Fruit fly (Drosophila melanogaster) whole organism, prepupa: Measurements from ENCODE around the gene Mpi.

Experiments used
- Blimp-1 ChIP-seq: fragments of 200-800 bp; sonication (Bioruptor generic); optimal IDR thresholded peaks from 3 replicates; lab custom pipeline; 2017; ENCODE audit warnings: missing biosample characterization, missing genetic modification characterization, mild to moderate bottlenecking, moderate library complexity, missing genetic modification reagents
- CG10631 ChIP-seq: fragments of 200-800 bp; sonication (Bioruptor generic); optimal IDR thresholded peaks from 2 replicates; lab custom pipeline; 2016; ENCODE audit warnings: missing biosample characterization, missing genetic modification characterization
- CG10669 ChIP-seq: fragments of 200-800 bp; sonication (Bioruptor generic); optimal IDR thresholded peaks from 3 replicates; lab custom pipeline; 2018; ENCODE audit warnings: missing biosample characterization, mild to moderate bottlenecking, missing genetic modification characterization, moderate library complexity
- CG11294 ChIP-seq: fragments of 200-800 bp; sonication (Bioruptor generic); IDR thresholded peaks from 2 replicates; pipeline ENCODE4 v1.3.6; 2022; ENCODE audit warnings: missing biosample characterization, missing genetic modification characterization
- CG15336 ChIP-seq: fragments of 200-800 bp; sonication (Bioruptor generic); IDR thresholded peaks from 2 replicates; pipeline ENCODE4 v1.3.6; 2022; ENCODE audit warnings: missing biosample characterization, missing genetic modification characterization
- CG1621 ChIP-seq: fragments of 200-800 bp; sonication (Bioruptor generic); optimal IDR thresholded peaks from 3 replicates; lab custom pipeline; 2018; ENCODE audit warnings: missing biosample characterization, mild to moderate bottlenecking, missing genetic modification characterization
- CG16779 ChIP-seq: fragments of 200-800 bp; sonication (Bioruptor generic); optimal IDR thresholded peaks from 3 replicates; lab custom pipeline; 2017; ENCODE audit warnings: missing biosample characterization, mild to moderate bottlenecking, missing genetic modification characterization
- CG3032 ChIP-seq: fragments of 200-800 bp; optimal IDR thresholded peaks from 2 replicates; lab custom pipeline; 2019; ENCODE audit warnings: missing biosample characterization, mild to moderate bottlenecking, missing genetic modification characterization, moderate library complexity
- CG31627 ChIP-seq: fragments of 200-800 bp; sonication (Bioruptor generic); optimal IDR thresholded peaks from 3 replicates; lab custom pipeline; 2016; ENCODE audit warnings: missing biosample characterization, missing genetic modification characterization
- CG32006 ChIP-seq: fragments of 200-800 bp; sonication (Bioruptor generic); optimal IDR thresholded peaks from 3 replicates; lab custom pipeline; 2017; ENCODE audit warnings: missing biosample characterization, mild to moderate bottlenecking, missing genetic modification characterization
- CG34406 ChIP-seq: fragments of 200-800 bp; sonication (Bioruptor generic); optimal IDR thresholded peaks from 3 replicates; lab custom pipeline; 2016; ENCODE audit warnings: missing biosample characterization, missing genetic modification characterization
- CG3919 ChIP-seq: fragments of 200-800 bp; sonication (Bioruptor generic); optimal IDR thresholded peaks from 3 replicates; lab custom pipeline; 2016; ENCODE audit warnings: missing biosample characterization, missing genetic modification characterization
- CG4318 ChIP-seq: fragments of 200-800 bp; sonication (Bioruptor generic); optimal IDR thresholded peaks from 3 replicates; lab custom pipeline; 2017; ENCODE audit warnings: missing biosample characterization, mild to moderate bottlenecking, missing genetic modification characterization
- CG6163 ChIP-seq: fragments of 200-800 bp; sonication (Bioruptor generic); IDR thresholded peaks from 3 replicates; pipeline ENCODE4 v1.3.6; 2022; ENCODE audit warnings: missing biosample characterization, missing genetic modification characterization
- CG6808 ChIP-seq: fragments of 200-800 bp; sonication (Bioruptor generic); optimal IDR thresholded peaks from 3 replicates; lab custom pipeline; 2017; ENCODE audit warnings: missing biosample characterization, missing genetic modification characterization, mild to moderate bottlenecking, moderate library complexity, missing genetic modification reagents
- CG6854 ChIP-seq: fragments of 200-800 bp; sonication (Bioruptor generic); optimal IDR thresholded peaks from 2 replicates; lab custom pipeline; 2017; ENCODE audit warnings: missing biosample characterization, mild to moderate bottlenecking, missing genetic modification characterization
- CG7368 ChIP-seq: fragments of 200-800 bp; sonication (Bioruptor generic); optimal IDR thresholded peaks from 3 replicates; lab custom pipeline; 2016; ENCODE audit warnings: missing biosample characterization, missing genetic modification characterization
- CG8119 ChIP-seq: fragments of 200-800 bp; sonication (Bioruptor generic); IDR thresholded peaks from 3 replicates; pipeline ENCODE4 v1.3.6; 2022; ENCODE audit warnings: missing biosample characterization, missing genetic modification characterization
- CG8319 ChIP-seq: fragments of 200-800 bp; sonication (Bioruptor generic); optimal IDR thresholded peaks from 3 replicates; lab custom pipeline; 2016; ENCODE audit warnings: missing biosample characterization, missing genetic modification characterization
- CG8632 ChIP-seq: fragments of 200-800 bp; sonication (Bioruptor generic); optimal IDR thresholded peaks from 3 replicates; lab custom pipeline; 2016; ENCODE audit warnings: missing biosample characterization, missing genetic modification characterization
- Eip78C ChIP-seq: fragments of 200-800 bp; sonication (Bioruptor generic); peaks from one replicate; lab custom pipeline; 2016; ENCODE audit warnings: missing biosample characterization, missing genetic modification characterization
- Eip93F ChIP-seq: fragments of 200-800 bp; sonication (Bioruptor generic); optimal IDR thresholded peaks from 2 replicates; lab custom pipeline; 2016; ENCODE audit warnings: missing biosample characterization, mild to moderate bottlenecking, missing genetic modification characterization
- Ets96B ChIP-seq: fragments of 200-800 bp; optimal IDR thresholded peaks from 2 replicates; lab custom pipeline; 2019; ENCODE audit warnings: missing biosample characterization, mild to moderate bottlenecking, missing genetic modification characterization, moderate library complexity
- Gug ChIP-seq: fragments of 200-800 bp; sonication (Bioruptor generic); IDR thresholded peaks from 2 replicates; pipeline ENCODE4 v1.3.6; 2022; ENCODE audit warnings: missing biosample characterization, missing genetic modification characterization
- Hr4 ChIP-seq: fragments of 200-800 bp; sonication (Bioruptor generic); optimal IDR thresholded peaks from 3 replicates; lab custom pipeline; 2016; ENCODE audit warnings: missing biosample characterization, missing genetic modification characterization
- Lpt ChIP-seq: fragments of 200-800 bp; sonication (Bioruptor generic); optimal IDR thresholded peaks from 3 replicates; lab custom pipeline; 2016; ENCODE audit warnings: missing biosample characterization, missing genetic modification characterization
- OdsH ChIP-seq: fragments of 200-800 bp; sonication (Bioruptor generic); optimal IDR thresholded peaks from 3 replicates; lab custom pipeline; 2016; ENCODE audit warnings: missing biosample characterization, missing genetic modification characterization
- Sox15 ChIP-seq: fragments of 200-800 bp; sonication (Bioruptor generic); optimal IDR thresholded peaks from 3 replicates; lab custom pipeline; 2016; ENCODE audit warnings: missing biosample characterization, missing genetic modification characterization
- cyc ChIP-seq: fragments of 200-800 bp; sonication (Bioruptor generic); optimal IDR thresholded peaks from 3 replicates; lab custom pipeline; 2016; ENCODE audit warnings: missing biosample characterization, missing genetic modification characterization
- dsx ChIP-seq: fragments of 200-800 bp; optimal IDR thresholded peaks from 3 replicates; lab custom pipeline; 2019; ENCODE audit warnings: missing biosample characterization, mild to moderate bottlenecking, missing genetic modification characterization, moderate library complexity; ENCODE audit not compliant: poor library complexity, severe bottlenecking
- eg ChIP-seq: fragments of 200-800 bp; sonication (Bioruptor generic); IDR thresholded peaks from 3 replicates; pipeline ENCODE4 v1.3.6; 2022; ENCODE audit warnings: missing biosample characterization, missing genetic modification characterization
- esn ChIP-seq: fragments of 200-800 bp; sonication (Bioruptor generic); optimal IDR thresholded peaks from 2 replicates; lab custom pipeline; 2016; ENCODE audit warnings: missing biosample characterization, mild to moderate bottlenecking, missing genetic modification characterization, moderate library complexity
- fd85E ChIP-seq: fragments of 200-800 bp; sonication (Bioruptor generic); optimal IDR thresholded peaks from 3 replicates; lab custom pipeline; 2016; ENCODE audit warnings: missing biosample characterization, missing genetic modification characterization
- fkh ChIP-seq: fragments of 200-800 bp; sonication (Bioruptor generic); optimal IDR thresholded peaks from 3 replicates; lab custom pipeline; 2017; ENCODE audit warnings: missing biosample characterization, mild to moderate bottlenecking, missing genetic modification characterization, moderate library complexity
- net ChIP-seq: fragments of 200-800 bp; sonication (Bioruptor generic); optimal IDR thresholded peaks from 3 replicates; lab custom pipeline; 2016; ENCODE audit warnings: missing biosample characterization, missing genetic modification characterization
- pdm3 ChIP-seq: fragments of 200-800 bp; sonication (Bioruptor generic); optimal IDR thresholded peaks from 3 replicates; lab custom pipeline; 2016; ENCODE audit warnings: missing biosample characterization, missing genetic modification characterization
- salr ChIP-seq, 2 experiments: fragments of 200-800 bp; sonication (Bioruptor generic); optimal IDR thresholded peaks; 3 replicates each; lab custom pipeline; 2016 to 2018; ENCODE audit warnings: missing biosample characterization in 2 of 2, missing genetic modification characterization in 2 of 2, mild to moderate bottlenecking in 1 of 2
- ss ChIP-seq, 2 experiments: fragments of 200-800 bp; sonication (Bioruptor generic); optimal IDR thresholded peaks; 2 replicates in 1 of 2; 3 replicates in 1 of 2; lab custom pipeline; 2017 to 2018; ENCODE audit warnings: mild to moderate bottlenecking in 2 of 2, missing biosample characterization in 2 of 2, missing genetic modification characterization in 2 of 2, moderate library complexity in 1 of 2
- svp ChIP-seq: fragments of 200-800 bp; sonication (Bioruptor generic); peaks from one replicate; lab custom pipeline; 2016; ENCODE audit warnings: missing biosample characterization, missing genetic modification characterization
- topi ChIP-seq: fragments of 200-800 bp; sonication (Bioruptor generic); optimal IDR thresholded peaks from 3 replicates; lab custom pipeline; 2016; ENCODE audit warnings: missing biosample characterization, missing genetic modification characterization

Gene Mpi

DNA sequence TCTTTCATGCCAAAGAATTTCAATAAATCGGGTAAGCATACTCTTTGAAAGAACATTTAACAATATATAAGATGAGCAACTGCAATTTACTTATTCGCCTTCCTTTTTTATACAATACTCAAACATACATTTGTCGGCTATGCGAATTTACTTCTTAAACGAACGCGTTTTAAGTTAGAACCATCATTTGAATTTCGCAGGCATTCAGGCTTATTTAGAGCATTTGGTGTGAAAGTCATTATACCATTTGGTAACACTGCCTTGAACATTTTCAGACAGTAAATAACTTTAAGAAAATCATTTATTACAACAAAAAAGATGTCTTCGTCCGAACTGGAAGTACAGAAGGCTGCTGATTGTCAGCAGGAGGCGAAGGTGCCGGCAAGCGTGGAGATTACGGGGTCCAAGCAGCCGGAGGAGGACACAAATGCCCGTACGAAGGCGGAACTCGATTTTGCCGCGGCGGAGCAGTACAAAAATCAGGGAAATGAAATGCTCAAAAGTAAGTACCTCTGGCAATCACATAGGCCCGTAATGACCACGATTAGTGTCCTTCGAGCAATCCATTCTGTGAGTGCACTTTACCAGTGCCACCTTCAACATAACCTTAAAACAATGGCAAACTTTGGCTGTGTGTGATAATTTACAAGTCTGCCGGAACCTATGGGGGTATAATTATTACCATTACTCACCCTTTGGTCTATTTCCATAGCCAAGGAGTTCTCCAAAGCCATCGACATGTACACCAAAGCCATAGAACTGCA lies 11.3 kb upstream of the Mpi start:
- TF ChIP-seq eg (GFP tag; lab: Robert Waterston, UW) (no peak), ss (GFP tag; optimal IDR thresholded peaks at IDR 0.05; lab: Kevin White, UChicago) (no peak), salr (GFP tag; optimal IDR thresholded peaks at IDR 0.05; lab: Kevin White, UChicago) (no peak), fkh (GFP tag; lab: Kevin White, UChicago) (no peak), CG34406 (no peak), CG11294 (GFP tag; lab: Robert Waterston, UW) (no peak), Hr4 (GFP tag; lab: Kevin White, UChicago) (no peak), Eip78C (no peak), CG7368 (no peak), CG1621 (tag; lab: Kevin White, UChicago) (no peak), CG15336 (GFP tag; lab: Robert Waterston, UW) (no peak), Eip93F (GFP tag; lab: Kevin White, UChicago) (no peak), Gug (GFP tag; lab: Robert Waterston, UW) (no peak), fd85E (no peak), CG8319 (GFP tag; lab: Kevin White, UChicago) (no peak), CG8632 (GFP tag; lab: Kevin White, UChicago) (no peak), CG3032 (no peak), pdm3 (GFP tag; lab: Kevin White, UChicago) (no peak), CG32006 (GFP tag; lab: Kevin White, UChicago) (no peak), topi (no peak)
- TF ChIP-seq, all 60 proteins: peak for 0

DNA sequence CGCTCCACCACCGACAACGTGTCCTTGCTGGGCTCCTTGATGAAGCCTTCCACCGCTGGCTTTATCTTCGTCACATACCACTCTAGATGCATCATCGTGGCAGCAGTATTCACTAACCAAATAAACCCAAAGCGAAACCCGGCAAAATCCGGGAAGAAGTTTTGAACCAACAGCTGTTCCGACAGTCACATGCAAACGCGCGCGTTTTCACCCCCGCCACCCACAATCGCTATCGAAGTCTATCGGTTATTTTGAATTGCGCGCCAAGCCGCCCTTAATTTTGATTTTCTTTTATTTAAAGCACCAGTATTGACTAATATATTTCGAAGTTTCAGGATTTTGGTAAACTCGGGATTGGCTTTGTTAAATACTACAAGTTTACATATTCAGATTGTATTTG lies 4.9 kb upstream of the Mpi start, which contains the start of gene Tti1:
Gene Tti1 (minus strand): TSS at position 200 of the 400 bp plus-strand sequence.
- TF ChIP-seq CG3032 = no peak
- no peak for TF ChIP-seq cyc (GFP tag; lab: Kevin White, UChicago)
- no peak for TF ChIP-seq CG10669
- no peak for TF ChIP-seq Eip78C
- no peak for TF ChIP-seq dsx (GFP tag; lab: Kevin White, UChicago)
- no peak for TF ChIP-seq CG16779 (tag; lab: Kevin White, UChicago)
- TF ChIP-seq CG3919 (GFP tag; lab: Kevin White, UChicago) = no peak
- TF ChIP-seq OdsH (GFP tag; lab: Kevin White, UChicago) = no peak
- no peak for TF ChIP-seq Sox15 (GFP tag; lab: Kevin White, UChicago)
- TF ChIP-seq, all 60 proteins: peak for 0

DNA sequence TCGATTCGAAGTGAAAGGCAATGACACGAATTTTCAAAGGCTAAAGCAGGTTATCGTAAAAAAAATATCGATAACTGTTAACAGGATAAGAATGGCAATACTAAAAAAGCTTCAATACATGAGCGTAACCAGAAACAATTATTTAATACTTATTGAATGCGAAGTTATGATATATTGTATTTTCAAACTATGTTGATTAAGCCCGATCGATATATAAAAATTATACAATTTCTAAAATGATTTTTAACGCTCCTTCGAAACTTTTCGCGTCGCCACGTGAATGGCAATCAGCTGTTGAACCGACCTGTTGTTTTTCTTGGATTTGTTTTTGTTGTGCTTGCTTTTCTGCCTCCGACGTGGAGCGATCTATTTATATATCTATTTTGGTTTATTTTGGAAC lies 3.2 kb upstream of the Mpi start, which contains the start of the genes Alg12 and Rpt3R:
Gene Alg12 (plus strand): TSS at position 305 of the 400 bp plus-strand sequence.
Gene Rpt3R (minus strand): TSS at position 324 of the 400 bp plus-strand sequence.
- TF ChIP-seq Blimp-1 (GFP tag; lab: Kevin White, UChicago) = no peak
- no peak for TF ChIP-seq CG1621 (tag; lab: Kevin White, UChicago)
- TF ChIP-seq Ets96B (tag; lab: Kevin White, UChicago) = no peak
- TF ChIP-seq CG34406 = no peak
- no peak for TF ChIP-seq net
- TF ChIP-seq CG31627 (GFP tag; lab: Kevin White, UChicago) = no peak
- no peak for TF ChIP-seq esn (GFP tag; lab: Kevin White, UChicago)
- no peak for TF ChIP-seq CG6808 (GFP tag; lab: Kevin White, UChicago)
- TF ChIP-seq ss (GFP tag; optimal IDR thresholded peaks at IDR 0.05; lab: Kevin White, UChicago) = no peak
- no peak for TF ChIP-seq Lpt (GFP tag; lab: Kevin White, UChicago)
- no peak for TF ChIP-seq CG10631 (GFP tag; lab: Kevin White, UChicago)
- no peak for TF ChIP-seq topi
- TF ChIP-seq CG6163 (GFP tag; lab: Robert Waterston, UW) = no peak
- TF ChIP-seq CG3032 = no peak
- TF ChIP-seq CG6854 = no peak
- no peak for TF ChIP-seq svp (GFP tag; lab: Kevin White, UChicago)
- no peak for TF ChIP-seq CG8119 (GFP tag; lab: Robert Waterston, UW)
- no peak for TF ChIP-seq CG8319 (GFP tag; lab: Kevin White, UChicago)
- no peak for TF ChIP-seq CG4318 (GFP tag; lab: Kevin White, UChicago)
